Worm (Caenorhabditis elegans) whole organism, L3 larva: ENCODE measurements around the gene acy-1.

Source experiments
- R02D3.7 ChIP-seq: fragments of 150-350 bp; optimal IDR thresholded peaks from 2 replicates; lab custom pipeline; 2014; ENCODE audit warnings: missing biosample characterization, missing genetic modification characterization
- jun-1 ChIP-seq: fragments of 150-350 bp; optimal IDR thresholded peaks from 2 replicates; lab custom pipeline; 2014; ENCODE audit warnings: missing biosample characterization, missing genetic modification reagents, missing genetic modification characterization
- lin-39 ChIP-seq: fragments of 150-350 bp; optimal IDR thresholded peaks from 2 replicates; lab custom pipeline; 2018; ENCODE audit warnings: missing biosample characterization, missing genetic modification reagents, missing genetic modification characterization

DNA sequence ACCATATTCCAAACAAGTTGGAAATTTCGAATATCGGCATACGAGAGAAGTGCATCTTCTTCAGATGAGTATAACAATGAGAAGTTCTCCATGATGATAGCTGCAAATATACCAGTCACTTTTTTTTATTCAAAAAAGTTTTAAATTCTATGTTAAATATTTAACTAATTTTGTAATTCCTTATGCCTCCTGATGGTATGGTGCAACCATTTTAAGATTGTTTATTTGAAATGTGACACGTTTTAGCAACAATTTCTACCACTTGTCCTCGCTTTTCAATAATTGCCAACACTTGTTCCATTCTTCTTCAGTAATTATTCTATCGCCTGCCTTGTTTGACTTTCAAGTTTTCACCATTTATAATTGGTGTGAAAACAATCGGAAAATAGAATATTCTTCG lies 24.0 kb downstream of the acy-1 start, which contains the start of gene F17C8.6:
- no peak for TF ChIP-seq jun-1
- no peak for TF ChIP-seq lin-39
- no peak for TF ChIP-seq R02D3.7
